Worm (Caenorhabditis elegans) whole organism, L2 larva: ENCODE results near the gene F55G11.10.
A peak's percentile ranks its signal among the peaks of the same experiment; 100 is the strongest.

Experiments used
- F13H6.1 ChIP-seq: sonication (generic microtip); optimal IDR thresholded peaks from 2 replicates; lab custom pipeline; 2016; ENCODE audit warnings: missing genetic modification characterization, missing compliant biosample characterization
- R02D3.7 ChIP-seq: fragments of 150-350 bp; optimal IDR thresholded peaks from 2 replicates; lab custom pipeline; 2014; ENCODE audit warnings: missing biosample characterization, missing genetic modification characterization
- ZK546.5 ChIP-seq: sonication (generic microtip); optimal IDR thresholded peaks from 2 replicates; lab custom pipeline; 2017; ENCODE audit warnings: missing biosample characterization, missing genetic modification characterization
- alr-1 ChIP-seq: fragments of 150-350 bp; optimal IDR thresholded peaks from 2 replicates; lab custom pipeline; 2014; ENCODE audit warnings: missing biosample characterization, missing genetic modification characterization
- aly-2 ChIP-seq: fragments of 150-350 bp; optimal IDR thresholded peaks from 2 replicates; lab custom pipeline; 2014; ENCODE audit warnings: missing biosample characterization, missing genetic modification characterization
- blmp-1 ChIP-seq: sonication (generic microtip); optimal IDR thresholded peaks from 2 replicates; lab custom pipeline; 2017; ENCODE audit warnings: missing genetic modification characterization, mild to moderate bottlenecking, missing compliant biosample characterization, antibody characterized with exemption, moderate library complexity; ENCODE audit not compliant: insufficient read depth
- ceh-16 ChIP-seq: fragments of 150-350 bp; optimal IDR thresholded peaks from 2 replicates; lab custom pipeline; 2014; ENCODE audit warnings: missing biosample characterization, missing genetic modification characterization
- ceh-82 ChIP-seq: fragments of 150-350 bp; optimal IDR thresholded peaks from 2 replicates; lab custom pipeline; 2014; ENCODE audit warnings: missing biosample characterization, missing genetic modification characterization
- dmd-4 ChIP-seq: sonication (generic microtip); optimal IDR thresholded peaks from 2 replicates; lab custom pipeline; 2017; ENCODE audit warnings: missing biosample characterization, missing genetic modification characterization
- fos-1 ChIP-seq: fragments of 150-350 bp; optimal IDR thresholded peaks from 2 replicates; lab custom pipeline; 2014; ENCODE audit warnings: missing biosample characterization, missing genetic modification characterization
- lin-11 ChIP-seq: fragments of 150-350 bp; sonication (generic microtip); optimal IDR thresholded peaks from 2 replicates; lab custom pipeline; 2014; ENCODE audit warnings: missing biosample characterization, missing genetic modification characterization, inconsistent platforms, mixed read lengths
- lin-39 ChIP-seq: fragments of 150-350 bp; optimal IDR thresholded peaks from 2 replicates; lab custom pipeline; 2014; ENCODE audit warnings: missing biosample characterization, missing genetic modification reagents, missing genetic modification characterization
- mdl-1 ChIP-seq, 2 experiments: fragments of 150-350 bp in 1 of 2; sonication (generic microtip) in 1 of 2; optimal IDR thresholded peaks; 2 replicates each; lab custom pipeline; 2017; ENCODE audit warnings: missing biosample characterization in 2 of 2, missing genetic modification characterization in 2 of 2
- nhr-10 ChIP-seq: sonication (generic microtip); optimal IDR thresholded peaks from 2 replicates; lab custom pipeline; 2017; ENCODE audit warnings: missing biosample characterization, missing genetic modification characterization
- nhr-11 ChIP-seq: fragments of 150-350 bp; optimal IDR thresholded peaks from 2 replicates; lab custom pipeline; 2014; ENCODE audit warnings: missing biosample characterization, missing genetic modification characterization
- nhr-129 ChIP-seq: fragments of 150-350 bp; optimal IDR thresholded peaks from 2 replicates; lab custom pipeline; 2014; ENCODE audit warnings: missing biosample characterization, missing genetic modification characterization
- nhr-21 ChIP-seq: fragments of 150-350 bp; optimal IDR thresholded peaks from 2 replicates; lab custom pipeline; 2014; ENCODE audit warnings: missing biosample characterization, missing genetic modification characterization
- nhr-23 ChIP-seq: fragments of 150-350 bp; optimal IDR thresholded peaks from 2 replicates; lab custom pipeline; 2014; ENCODE audit warnings: missing biosample characterization, missing genetic modification reagents, missing genetic modification characterization
- nhr-237 ChIP-seq: fragments of 150-350 bp; optimal IDR thresholded peaks from 2 replicates; lab custom pipeline; 2014; ENCODE audit warnings: missing biosample characterization, missing genetic modification characterization
- nhr-25 ChIP-seq: fragments of 150-350 bp; sonication (generic microtip); optimal IDR thresholded peaks from 3 replicates; lab custom pipeline; 2014; ENCODE audit warnings: missing biosample characterization, missing genetic modification characterization
- nhr-77 ChIP-seq: fragments of 150-350 bp; optimal IDR thresholded peaks from 2 replicates; lab custom pipeline; 2014; ENCODE audit warnings: missing biosample characterization, missing genetic modification characterization
- peb-1 ChIP-seq: fragments of 150-350 bp; optimal IDR thresholded peaks from 2 replicates; lab custom pipeline; 2014; ENCODE audit warnings: missing biosample characterization, missing genetic modification characterization
- sem-4 ChIP-seq: fragments of 150-350 bp; optimal IDR thresholded peaks from 2 replicates; lab custom pipeline; 2014; ENCODE audit warnings: missing biosample characterization, missing genetic modification reagents, missing genetic modification characterization
- skn-1 ChIP-seq: sonication (generic microtip); optimal IDR thresholded peaks from 2 replicates; lab custom pipeline; 2017; ENCODE audit warnings: missing biosample characterization, missing genetic modification characterization
- sma-3 ChIP-seq: sonication (generic microtip); optimal IDR thresholded peaks from 2 replicates; lab custom pipeline; 2016; ENCODE audit warnings: missing genetic modification reagents, missing genetic modification characterization, missing compliant biosample characterization
- sma-9 ChIP-seq, 2 experiments: fragments of 150-350 bp in 1 of 2; sonication (generic microtip) in 1 of 2; optimal IDR thresholded peaks; 2 replicates each; lab custom pipeline; 2014 to 2016; ENCODE audit warnings: missing genetic modification characterization in 2 of 2, mild to moderate bottlenecking in 1 of 2, missing biosample characterization in 1 of 2, missing compliant biosample characterization in 1 of 2, missing genetic modification reagents in 1 of 2, moderate library complexity in 1 of 2
- unc-39 ChIP-seq: fragments of 150-350 bp; optimal IDR thresholded peaks from 2 replicates; lab custom pipeline; 2014; ENCODE audit warnings: missing biosample characterization, missing genetic modification characterization
- unc-62 ChIP-seq: fragments of 150-350 bp; optimal IDR thresholded peaks from 2 replicates; lab custom pipeline; 2014; ENCODE audit warnings: missing biosample characterization, missing genetic modification reagents, missing genetic modification characterization
- zag-1 ChIP-seq: fragments of 150-350 bp; optimal IDR thresholded peaks from 2 replicates; lab custom pipeline; 2014; ENCODE audit warnings: missing biosample characterization, missing genetic modification characterization
- ztf-1 ChIP-seq: fragments of 200-800 bp; sonication (Bioruptor generic); conservative IDR thresholded peaks from 2 replicates; pipeline ENCODE4 v1.3.6; 2022; ENCODE audit warnings: missing genetic modification characterization, missing compliant biosample characterization
- ztf-11 ChIP-seq: sonication (generic microtip); optimal IDR thresholded peaks from 2 replicates; lab custom pipeline; 2017; ENCODE audit warnings: missing biosample characterization, missing genetic modification characterization
- ztf-4 ChIP-seq: fragments of 150-350 bp; optimal IDR thresholded peaks from 2 replicates; lab custom pipeline; 2014; ENCODE audit warnings: missing biosample characterization, missing genetic modification characterization

Gene F55G11.10

DNA sequence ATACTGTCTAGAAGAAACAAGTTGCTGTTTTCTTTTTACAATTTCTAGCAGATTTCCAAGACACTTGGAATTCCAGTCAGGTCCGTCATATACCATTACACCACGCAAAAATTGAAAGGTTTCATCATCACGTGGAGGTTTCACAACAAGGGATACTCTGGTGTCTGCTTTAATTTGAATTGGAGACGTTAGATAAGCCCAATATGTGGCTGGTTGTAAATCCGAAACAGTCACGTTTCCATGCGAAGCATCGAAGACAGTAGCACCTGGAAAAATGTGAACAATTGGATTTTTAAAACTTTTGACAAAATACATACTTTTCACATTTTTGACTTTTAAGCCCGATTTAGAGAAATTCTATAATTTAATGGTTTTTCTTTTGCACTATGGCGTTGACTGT lies 42.1 kb downstream of the F55G11.10 start:
- TF ChIP-seq lin-39 (tag; lab: Kevin White, UChicago) (no peak), ztf-4 (tag; lab: Kevin White, UChicago) (no peak), nhr-237 (tag; lab: Kevin White, UChicago) (no peak), nhr-11 (tag; lab: Kevin White, UChicago) (no peak), nhr-129 (tag; lab: Kevin White, UChicago) (no peak), ztf-1 (GFP tag; lab: Robert Waterston, UW) (no peak), aly-2 (tag; lab: Kevin White, UChicago) (no peak), sem-4 (no peak), mdl-1 (tag; optimal IDR thresholded peaks at IDR 0.05; lab: Kevin White, UChicago) (no peak), R02D3.7 (no peak), nhr-25 (tag; lab: Kevin White, UChicago) (no peak), F13H6.1 (tag; lab: Kevin White, UChicago) (no peak), ZK546.5 (tag; lab: Kevin White, UChicago) (no peak)

DNA sequence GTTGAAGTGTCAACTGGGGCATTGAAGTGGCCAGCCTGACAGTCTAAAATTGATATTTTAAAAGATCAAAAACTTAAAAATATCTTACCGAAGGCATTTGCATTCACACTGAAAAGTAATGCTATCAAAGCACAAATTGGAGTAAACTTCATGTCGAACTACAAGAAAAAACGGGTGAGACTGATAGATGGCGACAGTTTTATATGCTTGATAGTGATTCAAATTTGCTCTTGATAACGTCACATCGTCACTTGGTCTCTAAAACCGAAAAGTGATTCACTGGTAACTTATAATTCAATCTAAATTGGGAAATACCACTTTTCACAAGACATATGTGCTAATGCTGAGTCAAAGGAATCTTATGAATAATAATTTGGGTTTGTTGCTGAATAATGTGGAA lies 43.1 kb downstream of the F55G11.10 start, which contains the start of gene K10D11.5:
TSS of gene K10D11.5 (minus strand) at position 215 of the 400 bp plus-strand sequence.
- TF ChIP-seq nhr-23 (no peak), fos-1 (tag; lab: Kevin White, UChicago) (peak; percentile 94), ceh-82 (no peak), lin-11 (tag; lab: Kevin White, UChicago) (no peak), sma-3 (no peak)

DNA sequence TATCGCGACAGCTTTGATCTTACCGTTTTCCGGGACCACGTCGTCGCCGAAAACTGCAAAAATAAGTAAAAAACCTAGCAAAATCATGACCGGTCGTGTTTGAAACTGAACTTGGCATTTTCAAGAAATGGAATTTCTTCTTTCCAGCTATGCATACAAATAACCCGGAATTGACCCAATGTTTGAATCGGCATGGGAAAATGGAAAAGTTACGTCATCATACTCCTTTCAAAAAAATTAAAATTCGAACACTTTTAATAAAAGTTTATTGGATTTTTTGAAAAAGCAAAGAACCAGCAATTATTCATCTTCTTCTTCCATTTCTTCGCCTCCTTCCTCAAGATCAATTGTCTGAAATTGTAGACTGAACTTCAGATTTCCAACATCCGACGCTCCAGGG lies 45.8 kb downstream of the F55G11.10 start, which contains the start of gene K10D11.4:
TSS of gene K10D11.4 (minus strand) at position 101 of the 400 bp plus-strand sequence.
- TF ChIP-seq dmd-4 (tag; lab: Kevin White, UChicago): no peak
- TF ChIP-seq ztf-11: no peak
- no peak for TF ChIP-seq zag-1
- no peak for TF ChIP-seq nhr-237 (tag; lab: Kevin White, UChicago)
- no peak for TF ChIP-seq skn-1 (tag; lab: Kevin White, UChicago)
- TF ChIP-seq alr-1: no peak
- TF ChIP-seq nhr-21 (tag; lab: Kevin White, UChicago): no peak
- no peak for TF ChIP-seq ceh-16 (tag; lab: Kevin White, UChicago)
- no peak for TF ChIP-seq unc-39 (tag; lab: Kevin White, UChicago)
- no peak for TF ChIP-seq sem-4
- no peak for TF ChIP-seq nhr-10 (tag; lab: Kevin White, UChicago)
- no peak for TF ChIP-seq mdl-1 (tag; optimal IDR thresholded peaks at IDR 0.05; lab: Kevin White, UChicago)
- no peak for TF ChIP-seq unc-62 (GFP tag; lab: Kevin White, UChicago)
- TF ChIP-seq sma-9 (GFP tag; optimal IDR thresholded peaks at IDR 0.05; lab: Kevin White, UChicago): no peak
- TF ChIP-seq sma-9 (tag; optimal IDR thresholded peaks at IDR 0.05; lab: Kevin White, UChicago): no peak
- TF ChIP-seq sma-3: no peak
- no peak for TF ChIP-seq nhr-25 (tag; lab: Kevin White, UChicago)

DNA sequence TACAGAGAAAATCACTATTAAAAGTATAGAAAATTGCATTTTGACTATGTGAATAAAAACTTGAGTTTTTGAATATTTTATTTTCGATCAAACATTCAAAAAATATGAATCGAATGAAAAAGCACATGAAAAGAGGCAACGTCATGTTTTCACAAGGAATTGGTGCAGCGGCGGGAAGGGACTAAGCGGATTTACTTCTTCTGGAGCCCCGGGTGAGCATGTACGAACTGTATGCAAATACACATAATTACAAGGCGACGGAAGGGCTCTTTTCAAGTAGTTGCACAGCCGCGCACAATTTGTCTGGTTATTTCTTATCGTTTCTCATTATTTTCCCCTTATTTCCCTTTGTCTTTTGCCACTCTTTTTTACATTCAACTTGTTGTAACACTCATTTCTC lies 47.3 kb downstream of the F55G11.10 start, which contains the start of gene K10D11.7:
TSS of gene K10D11.7 (minus strand) at position 101 of the 400 bp plus-strand sequence.
- no peak for TF ChIP-seq ztf-1 (GFP tag; lab: Robert Waterston, UW)
- TF ChIP-seq alr-1: no peak

DNA sequence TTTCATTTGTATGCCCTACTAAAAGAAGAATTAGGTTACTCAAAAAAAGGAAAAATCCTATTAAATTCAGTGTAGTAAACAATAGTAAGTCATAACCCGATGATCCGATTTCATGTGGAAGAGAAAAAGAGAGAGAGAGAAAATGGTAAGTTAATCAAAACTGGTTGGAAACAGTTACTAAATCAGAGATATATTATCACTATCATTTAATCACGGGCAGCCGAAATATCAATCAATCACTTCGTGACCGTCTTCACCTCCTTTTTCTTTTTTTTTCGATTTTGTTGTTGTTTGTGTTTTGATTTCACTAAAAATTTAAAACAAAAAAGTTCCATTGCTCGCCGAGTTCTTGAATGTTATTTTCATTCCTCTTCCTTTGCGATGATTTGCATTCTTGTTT lies 49.0 kb downstream of the F55G11.10 start:
- TF ChIP-seq sma-9 (GFP tag; optimal IDR thresholded peaks at IDR 0.05; lab: Kevin White, UChicago): peak; percentile 47
- no peak for TF ChIP-seq sma-9 (tag; optimal IDR thresholded peaks at IDR 0.05; lab: Kevin White, UChicago)
- peak; percentile 34 for TF ChIP-seq nhr-129 (tag; lab: Kevin White, UChicago)
- no peak for TF ChIP-seq peb-1 (tag; lab: Kevin White, UChicago)
- peak; percentile 10 for TF ChIP-seq blmp-1 (tag; lab: Kevin White, UChicago)

DNA sequence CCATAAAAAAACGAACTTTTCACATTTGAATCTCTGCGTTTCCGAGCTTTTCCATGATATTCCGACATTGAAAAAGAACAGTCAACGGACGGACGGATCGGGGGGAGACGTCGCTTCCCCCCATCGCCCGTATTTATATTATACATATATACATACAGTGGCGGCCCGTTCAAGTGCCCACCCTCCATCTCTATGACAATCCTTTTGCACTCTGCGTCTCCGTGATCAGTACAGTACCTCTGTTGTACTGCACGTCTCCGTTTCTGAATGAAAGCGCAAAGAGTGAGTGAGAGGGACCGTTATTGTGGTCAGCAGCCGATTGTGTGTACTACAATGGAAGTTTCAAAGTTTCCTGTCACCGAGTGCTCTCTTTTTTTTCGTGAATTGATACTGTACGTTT lies 50.5 kb downstream of the F55G11.10 start:
- TF ChIP-seq nhr-77 (tag; lab: Kevin White, UChicago): no peak
- no peak for TF ChIP-seq nhr-21 (tag; lab: Kevin White, UChicago)
- TF ChIP-seq F13H6.1 (tag; lab: Kevin White, UChicago): no peak
- TF ChIP-seq alr-1: no peak
- no peak for TF ChIP-seq lin-39 (tag; lab: Kevin White, UChicago)
- no peak for TF ChIP-seq sma-3
- no peak for TF ChIP-seq nhr-11 (tag; lab: Kevin White, UChicago)
- TF ChIP-seq nhr-25 (tag; lab: Kevin White, UChicago): no peak
